Worm (Caenorhabditis elegans): ENCODE measurements around the gene ZK632.12.
A peak's percentile ranks its signal among the peaks of the same experiment; 100 is the strongest.

ZK632.12 gene

DNA sequence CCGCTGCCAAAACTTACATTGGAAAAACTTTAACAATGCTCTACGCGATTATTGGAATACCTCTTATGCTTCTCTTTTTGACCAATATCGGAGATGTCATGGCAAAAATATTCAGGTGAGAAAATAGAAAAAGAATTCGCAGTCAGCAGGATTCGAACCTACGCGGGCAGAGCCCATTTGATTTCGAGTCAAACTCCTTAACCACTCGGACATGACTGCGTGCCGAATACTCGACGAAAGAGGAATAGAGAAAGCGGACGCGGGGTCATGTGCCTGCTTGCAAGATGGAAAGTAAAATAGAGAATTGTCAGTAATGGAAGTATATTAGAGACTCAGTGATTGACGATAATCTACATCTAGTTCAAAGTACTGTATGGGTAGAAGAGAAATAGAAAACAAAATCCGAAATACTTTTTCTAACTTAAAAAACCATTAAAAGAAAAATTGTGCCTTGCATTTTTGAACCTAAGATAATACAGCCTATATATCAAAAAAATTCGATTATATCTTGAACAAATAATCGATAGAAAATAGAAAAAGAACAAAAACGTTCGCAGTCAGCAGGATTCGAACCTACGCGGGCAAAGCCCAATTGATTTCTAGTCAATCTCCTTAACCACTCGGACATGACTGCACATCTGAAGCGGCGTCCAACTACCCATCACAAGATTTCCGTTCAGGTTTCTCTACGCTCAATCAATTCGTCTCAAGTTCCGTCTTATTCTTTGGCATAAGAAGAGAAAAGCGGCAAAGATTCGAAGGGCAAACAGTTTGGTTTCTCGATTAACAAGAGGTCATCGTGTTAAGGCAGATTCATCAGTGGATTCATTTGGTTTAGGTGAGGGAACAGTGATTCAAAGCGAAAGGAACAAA is 31.1 kb downstream of the ZK632.12 start (continued):
- TF ChIP-seq ceh-82 (tag; optimal IDR thresholded peaks at IDR 0.05) (peak; percentile 42 to 58 (median 53)), nhr-20 (tag; optimal IDR thresholded peaks at IDR 0.05) (peak; percentile 53), snu-23 (GFP tag; optimal IDR thresholded peaks at IDR 0.05) (peak; percentile 59), ceh-88 (GFP tag; IDR thresholded peaks at IDR 0.05) (no peak), nhr-90 (tag; optimal IDR thresholded peaks at IDR 0.05; ENCODE audit: poor library complexity) (peak; percentile 63), dpl-1 (GFP tag; optimal IDR thresholded peaks at IDR 0.05) (peak; percentile 23 to 47 (median 36)), mdl-1 (tag; optimal IDR thresholded peaks at IDR 0.05) (peak in 1 of 2 experiments; percentile 75), zag-1 (tag; optimal IDR thresholded peaks at IDR 0.05) (no peak), nhr-76 (tag; optimal IDR thresholded peaks at IDR 0.05) (no peak), dsc-1 (tag; optimal IDR thresholded peaks at IDR 0.05) (peak; percentile 74), Y116A8C.19 (tag; optimal IDR thresholded peaks at IDR 0.05; ENCODE audit: borderline replicate concordance) (no peak), hlh-4 (tag; optimal IDR thresholded peaks at IDR 0.05) (no peak), unc-30 (tag; optimal IDR thresholded peaks at IDR 0.05) (no peak), skn-1 (tag; optimal IDR thresholded peaks at IDR 0.05) (no peak), C04F5.9 (tag; optimal IDR thresholded peaks at IDR 0.05) (no peak), ztf-4 (tag; optimal IDR thresholded peaks at IDR 0.05) (no peak), alr-1 (tag; optimal IDR thresholded peaks at IDR 0.05; ENCODE audit: borderline replicate concordance) (no peak), pax-3 (tag; optimal IDR thresholded peaks at IDR 0.05) (peak; percentile 37), nhr-19 (GFP tag; conservative IDR thresholded peaks at IDR 0.05) (peak; percentile 43), efl-3 (GFP tag; optimal IDR thresholded peaks at IDR 0.05) (no peak), C34B4.2 (tag; optimal IDR thresholded peaks at IDR 0.05) (no peak), grh-1 (GFP tag; IDR thresholded peaks at IDR 0.05) (no peak), swsn-7 (tag; optimal IDR thresholded peaks at IDR 0.05) (peak; percentile 61), nhr-77 (tag; optimal IDR thresholded peaks at IDR 0.05) (peak; percentile 30), ces-1 (GFP tag; optimal IDR thresholded peaks at IDR 0.05) (no peak), ceh-8 (GFP tag; optimal IDR thresholded peaks at IDR 0.05) (peak; percentile 23), pag-3 (tag; optimal IDR thresholded peaks at IDR 0.05; ENCODE audit: borderline replicate concordance, insufficient read depth) (no peak), ceh-90 (tag; optimal IDR thresholded peaks at IDR 0.05) (peak; percentile 41), hlh-17 (GFP tag; optimal IDR thresholded peaks at IDR 0.05; ENCODE audit: borderline replicate concordance) (no peak), ets-5 (GFP tag; IDR thresholded peaks at IDR 0.05) (no peak), nhr-85 (tag) (peak; percentile 76), elt-3 (tag; optimal IDR thresholded peaks at IDR 0.05) (peak in 1 of 6 experiments; percentile 18), sup-37 (GFP tag; optimal IDR thresholded peaks at IDR 0.05) (no peak), unc-86 (tag; optimal IDR thresholded peaks at IDR 0.05) (peak; percentile 37), nhr-84 (tag; optimal IDR thresholded peaks at IDR 0.05) (no peak), isw-1 (GFP tag; IDR thresholded peaks at IDR 0.05) (no peak), F16B12.6 (tag; optimal IDR thresholded peaks at IDR 0.05) (no peak), fkh-10 (GFP tag; optimal IDR thresholded peaks at IDR 0.05) (peak; percentile 10), fkh-4 (tag; optimal IDR thresholded peaks at IDR 0.05; ENCODE audit: borderline replicate concordance) (no peak), lin-35 (GFP tag; optimal IDR thresholded peaks at IDR 0.05) (peak; percentile 44 to 67), lir-3 (tag; optimal IDR thresholded peaks at IDR 0.05; ENCODE audit: poor library complexity) (peak; percentile 48), unc-62 (GFP tag; optimal IDR thresholded peaks at IDR 0.05) (no peak), lin-14 (GFP tag; optimal IDR thresholded peaks at IDR 0.05) (peak; percentile 54), jun-1 (tag; optimal IDR thresholded peaks at IDR 0.05) (no peak), mab-9 (GFP tag; IDR thresholded peaks at IDR 0.05) (no peak), lsy-2 (tag; optimal IDR thresholded peaks at IDR 0.05) (peak; percentile 48 to 76), efl-1 (optimal IDR thresholded peaks at IDR 0.05) (peak; percentile 47 to 53), efl-1 (GFP tag; optimal IDR thresholded peaks at IDR 0.05 in 1 of 2) (peak; percentile 22 to 85), mef-2 (tag; optimal IDR thresholded peaks at IDR 0.05) (no peak), mep-1 (tag; optimal IDR thresholded peaks at IDR 0.05) (peak; percentile 63)

All from whole organism, L1 larva.